Worm (Caenorhabditis elegans) whole organism, midembryonic: ENCODE measurements around the gene W02B12.13.

Source experiments
- T22C8.4 ChIP-seq: fragments of 200-800 bp; sonication (Bioruptor generic); IDR thresholded peaks from 2 replicates; pipeline ENCODE4 v1.3.6; 2022; ENCODE audit warnings: missing genetic modification characterization, missing compliant biosample characterization
- cog-1 ChIP-seq: sonication (generic microtip); optimal IDR thresholded peaks from 2 replicates; lab custom pipeline; 2016; ENCODE audit warnings: missing genetic modification characterization, missing compliant biosample characterization
- flt-1 ChIP-seq: fragments of 200-800 bp; sonication (Bioruptor generic); IDR thresholded peaks from 2 replicates; pipeline ENCODE4 v1.3.6; 2022; ENCODE audit warnings: missing genetic modification characterization, missing compliant biosample characterization
- klf-2 ChIP-seq: fragments of 200-800 bp; sonication (Bioruptor generic); conservative IDR thresholded peaks from 2 replicates; pipeline ENCODE4 v1.3.6; 2022; ENCODE audit warnings: missing genetic modification reagents, missing genetic modification characterization, missing compliant biosample characterization
- med-1 ChIP-seq: sonication (generic microtip); optimal IDR thresholded peaks from 2 replicates; lab custom pipeline; 2017; ENCODE audit warnings: missing genetic modification characterization, mild to moderate bottlenecking, missing compliant biosample characterization, antibody characterized with exemption, missing genetic modification reagents; ENCODE audit not compliant: insufficient read depth
- ref-1 ChIP-seq: fragments of 200-800 bp; sonication (Bioruptor generic); conservative IDR thresholded peaks from 2 replicates; pipeline ENCODE4 v1.3.6; 2022; ENCODE audit warnings: missing genetic modification reagents, missing genetic modification characterization, missing compliant biosample characterization
- tab-1 ChIP-seq: fragments of 200-800 bp; sonication (Bioruptor generic); IDR thresholded peaks from 2 replicates; pipeline ENCODE4 v1.3.6; 2022; ENCODE audit warnings: missing genetic modification characterization, missing compliant biosample characterization
- ztf-23 ChIP-seq: fragments of 200-800 bp; sonication (Bioruptor generic); IDR thresholded peaks from 2 replicates; pipeline ENCODE4 v1.3.6; 2022; ENCODE audit warnings: missing genetic modification reagents, missing genetic modification characterization, missing compliant biosample characterization
- ztf-29 ChIP-seq: fragments of 200-800 bp; sonication (Bioruptor generic); IDR thresholded peaks from 2 replicates; pipeline ENCODE4 v1.3.6; 2022; ENCODE audit warnings: missing genetic modification reagents, missing genetic modification characterization, missing compliant biosample characterization

W02B12.13 gene

DNA sequence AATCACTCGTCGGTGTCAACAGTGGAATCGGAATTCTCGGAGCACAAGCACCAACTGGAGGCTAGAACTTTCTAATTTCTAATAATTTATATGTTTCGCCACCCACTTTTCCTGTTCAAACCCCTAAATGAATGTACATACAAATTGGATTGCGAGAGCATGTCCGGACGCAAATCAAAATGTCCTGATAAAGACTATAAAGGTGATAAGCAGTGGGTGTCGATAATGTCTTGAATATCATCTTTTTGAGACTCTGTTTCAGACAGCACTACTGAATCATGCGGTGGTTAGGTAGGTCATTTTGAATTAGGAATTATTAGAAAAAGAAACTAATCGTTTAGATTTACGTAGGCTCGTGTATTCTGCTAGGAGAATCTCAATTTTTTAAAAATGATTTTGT is 3.7 kb downstream of the W02B12.13 start, which contains the start of gene W02B12.1:
TSS of gene W02B12.1 (plus strand) at position 269 of the 400 bp plus-strand sequence.
- no peak for TF ChIP-seq tab-1 (GFP tag; lab: Robert Waterston, UW)
- TF ChIP-seq ztf-23 (GFP tag; lab: Robert Waterston, UW): no peak
- no peak for TF ChIP-seq med-1 (GFP tag; lab: Kevin White, UChicago)
- TF ChIP-seq T22C8.4 (GFP tag; lab: Robert Waterston, UW): no peak
- no peak for TF ChIP-seq ztf-29
- no peak for TF ChIP-seq flt-1 (GFP tag; lab: Robert Waterston, UW)
- no peak for TF ChIP-seq klf-2 (GFP tag; lab: Robert Waterston, UW)
- no peak for TF ChIP-seq cog-1 (tag; lab: Kevin White, UChicago)
- TF ChIP-seq ref-1 (GFP tag; lab: Robert Waterston, UW): no peak

DNA sequence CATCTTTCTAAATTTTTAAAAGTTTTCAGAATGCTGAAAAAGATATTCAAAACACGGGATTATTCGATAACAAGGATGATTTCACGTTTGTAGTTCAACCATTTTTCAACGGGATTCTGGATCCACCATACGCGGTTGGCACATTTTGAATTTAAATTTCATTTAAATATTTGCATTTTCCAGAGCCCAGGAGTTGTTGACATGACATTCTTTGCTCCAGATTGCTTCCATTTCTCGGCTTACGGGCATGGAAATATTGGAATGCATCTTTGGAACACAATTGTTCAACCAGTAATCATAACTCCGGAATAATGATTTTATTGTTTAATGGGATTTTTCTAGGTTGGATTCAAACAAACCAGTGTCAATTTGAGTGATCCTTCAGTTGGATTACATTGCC is 5.8 kb downstream of the W02B12.13 start:
- no peak for TF ChIP-seq ztf-29

DNA sequence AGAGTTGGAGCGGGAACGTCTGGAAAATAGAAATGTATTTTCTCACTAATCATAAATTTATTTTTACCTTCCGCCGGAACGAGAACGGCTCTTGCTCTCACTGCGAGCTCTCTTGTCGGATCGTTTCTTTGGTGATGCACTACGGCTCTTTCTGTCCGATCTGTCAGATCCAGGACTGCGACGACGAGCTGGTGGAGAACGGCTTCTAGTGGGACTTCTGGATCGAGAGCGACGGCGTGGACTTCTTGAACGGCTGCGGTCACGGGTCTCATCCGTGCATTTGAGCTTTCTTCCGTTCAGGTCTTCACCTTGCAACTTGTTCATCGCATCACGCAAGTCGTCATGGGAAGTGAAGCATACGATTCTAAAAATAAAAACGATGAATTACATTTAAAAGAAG is 6.7 kb downstream of the W02B12.13 start:
- TF ChIP-seq flt-1 (GFP tag; lab: Robert Waterston, UW) (no peak), tab-1 (GFP tag; lab: Robert Waterston, UW) (no peak), med-1 (GFP tag; lab: Kevin White, UChicago) (no peak), cog-1 (tag; lab: Kevin White, UChicago) (no peak), ztf-23 (GFP tag; lab: Robert Waterston, UW) (no peak), ztf-29 (no peak), ref-1 (GFP tag; lab: Robert Waterston, UW) (no peak), klf-2 (GFP tag; lab: Robert Waterston, UW) (no peak), T22C8.4 (GFP tag; lab: Robert Waterston, UW) (no peak)

DNA sequence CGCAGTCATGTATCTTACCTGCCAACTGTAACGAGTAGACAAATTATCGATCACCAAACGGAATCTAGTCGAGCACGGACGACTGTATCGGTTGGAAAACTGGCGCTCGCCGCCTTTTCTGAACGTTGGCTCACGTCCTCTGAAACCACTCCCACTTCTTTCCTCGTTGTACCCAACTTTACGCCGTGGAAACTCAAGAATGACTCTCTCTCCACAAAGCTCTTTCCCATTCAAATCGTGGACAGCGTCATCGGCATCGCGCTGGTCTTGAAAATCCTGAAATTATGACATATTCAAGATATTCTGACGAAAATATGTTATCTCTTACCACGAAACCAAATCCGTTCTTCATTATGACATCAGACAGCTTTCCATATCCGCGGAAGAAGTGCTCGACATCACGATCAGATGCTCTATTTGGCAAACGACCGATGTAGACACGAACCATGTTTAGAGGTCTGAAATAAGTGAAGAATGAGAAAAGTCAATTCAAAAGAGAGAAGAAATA is 7.5 kb downstream of the W02B12.13 start, which contains the start of gene rsp-2:
TSS of gene rsp-2 (minus strand) at position 458 of the 508 bp plus-strand sequence.
- TF ChIP-seq T22C8.4 (GFP tag; lab: Robert Waterston, UW) (no peak), ref-1 (GFP tag; lab: Robert Waterston, UW) (no peak), tab-1 (GFP tag; lab: Robert Waterston, UW) (no peak), cog-1 (tag; lab: Kevin White, UChicago) (no peak), med-1 (GFP tag; lab: Kevin White, UChicago) (no peak), ztf-23 (GFP tag; lab: Robert Waterston, UW) (no peak), ztf-29 (no peak), klf-2 (GFP tag; lab: Robert Waterston, UW) (no peak)

DNA sequence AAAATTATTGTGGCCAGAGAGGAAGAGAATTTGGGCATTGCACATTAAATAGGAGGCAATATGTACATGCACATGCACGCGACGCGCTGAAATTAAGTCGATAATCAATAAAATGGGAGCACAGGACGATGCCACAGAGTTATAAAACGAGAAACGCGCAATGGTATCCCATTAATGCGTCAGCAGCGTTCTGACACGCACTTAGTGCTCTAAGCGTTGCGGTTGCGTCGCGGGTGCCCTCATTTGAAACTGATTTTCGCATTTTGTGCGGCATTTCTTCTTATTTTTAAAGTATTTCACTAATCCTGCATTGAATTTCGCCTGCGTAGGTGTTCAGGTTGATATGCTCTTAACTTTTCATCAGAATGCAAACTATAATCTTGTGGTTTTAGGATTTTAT is 8.0 kb downstream of the W02B12.13 start, which contains the start of gene rsp-1:
TSS of gene rsp-1 (plus strand) at position 338 of the 400 bp plus-strand sequence.
- TF ChIP-seq ztf-29 (no peak), T22C8.4 (GFP tag; lab: Robert Waterston, UW) (peak; percentile 72; the same call in 1 of the 2 replicates), flt-1 (GFP tag; lab: Robert Waterston, UW) (peak; percentile 66; the same call in 1 of the 2 replicates), ref-1 (GFP tag; lab: Robert Waterston, UW) (no peak), ztf-23 (GFP tag; lab: Robert Waterston, UW) (peak; percentile 66), cog-1 (tag; lab: Kevin White, UChicago) (peak; percentile 15), klf-2 (GFP tag; lab: Robert Waterston, UW) (no peak), tab-1 (GFP tag; lab: Robert Waterston, UW) (peak; percentile 54; the same call in 1 of the 2 replicates), med-1 (GFP tag; lab: Kevin White, UChicago) (peak; percentile 28)

DNA sequence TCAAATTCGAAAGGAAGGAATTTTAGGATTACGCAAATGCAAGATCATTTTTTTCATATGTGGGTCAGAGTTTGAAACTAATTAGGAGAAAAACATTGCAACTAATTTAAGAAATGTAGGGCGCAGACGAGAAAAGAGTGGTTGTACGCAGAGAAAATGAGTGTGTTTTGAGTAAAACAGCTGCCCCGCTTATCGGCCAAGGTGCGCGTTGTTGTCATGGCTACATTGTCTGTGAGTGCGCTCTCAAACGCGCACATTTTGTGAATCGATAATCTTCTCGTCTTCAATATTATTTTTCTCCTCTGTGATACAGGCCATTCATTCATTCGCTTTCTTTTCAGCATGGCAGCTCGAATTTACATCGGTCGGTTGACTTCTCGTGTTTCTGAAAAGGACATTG is 8.6 kb downstream of the W02B12.13 start:
- TF ChIP-seq ztf-29: no peak
- no peak for TF ChIP-seq T22C8.4 (GFP tag; lab: Robert Waterston, UW)

DNA sequence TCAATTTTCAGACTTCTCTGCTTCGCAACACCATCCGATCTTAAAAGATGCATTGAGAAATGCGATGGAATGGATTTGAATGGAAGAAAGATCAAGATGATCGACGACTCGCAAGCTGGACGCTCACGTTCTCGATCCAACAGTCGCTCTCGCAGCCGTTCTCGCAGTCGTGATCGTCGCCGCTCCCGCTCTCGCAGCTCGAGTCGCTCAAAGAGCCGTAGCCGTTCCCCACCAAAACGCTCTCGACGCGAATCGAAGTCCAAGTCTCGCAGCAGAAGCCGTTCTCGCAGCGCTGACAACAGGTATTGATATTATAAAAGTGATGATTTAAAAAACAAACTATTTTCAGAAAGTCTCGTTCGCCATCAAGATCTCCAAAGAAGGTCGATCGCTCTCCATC is 10.1 kb downstream of the W02B12.13 start:
- TF ChIP-seq flt-1 (GFP tag; lab: Robert Waterston, UW): 0 out of 2 replicates have a peak, but pooled peaks have one; percentile 44
- TF ChIP-seq T22C8.4 (GFP tag; lab: Robert Waterston, UW): no peak
- TF ChIP-seq cog-1 (tag; lab: Kevin White, UChicago): no peak

DNA sequence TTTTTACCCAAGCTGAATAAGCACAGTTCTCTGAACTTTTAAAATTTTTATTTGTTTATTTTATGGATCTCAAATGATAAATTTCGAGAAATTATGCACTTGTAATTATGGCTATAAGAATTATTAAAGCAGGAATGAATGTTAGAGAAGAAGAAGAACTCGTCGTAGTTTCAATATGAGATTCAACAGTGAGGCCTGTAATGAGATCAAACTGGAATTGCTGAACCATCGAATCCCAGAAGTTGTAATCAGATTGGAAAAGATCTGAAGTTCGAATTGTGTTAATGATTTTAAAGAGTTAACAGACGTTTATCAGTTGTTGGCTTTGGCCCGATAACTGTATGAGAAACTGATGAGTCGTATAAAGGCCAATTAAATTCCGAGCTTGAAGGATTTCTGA is 10.6 kb downstream of the W02B12.13 start:
- no peak for TF ChIP-seq cog-1 (tag; lab: Kevin White, UChicago)
- TF ChIP-seq flt-1 (GFP tag; lab: Robert Waterston, UW): no peak
- TF ChIP-seq T22C8.4 (GFP tag; lab: Robert Waterston, UW): no peak
- TF ChIP-seq ref-1 (GFP tag; lab: Robert Waterston, UW): no peak
- no peak for TF ChIP-seq ztf-29
- no peak for TF ChIP-seq klf-2 (GFP tag; lab: Robert Waterston, UW)
- TF ChIP-seq med-1 (GFP tag; lab: Kevin White, UChicago): no peak
- TF ChIP-seq tab-1 (GFP tag; lab: Robert Waterston, UW): no peak
- TF ChIP-seq ztf-23 (GFP tag; lab: Robert Waterston, UW): no peak

DNA sequence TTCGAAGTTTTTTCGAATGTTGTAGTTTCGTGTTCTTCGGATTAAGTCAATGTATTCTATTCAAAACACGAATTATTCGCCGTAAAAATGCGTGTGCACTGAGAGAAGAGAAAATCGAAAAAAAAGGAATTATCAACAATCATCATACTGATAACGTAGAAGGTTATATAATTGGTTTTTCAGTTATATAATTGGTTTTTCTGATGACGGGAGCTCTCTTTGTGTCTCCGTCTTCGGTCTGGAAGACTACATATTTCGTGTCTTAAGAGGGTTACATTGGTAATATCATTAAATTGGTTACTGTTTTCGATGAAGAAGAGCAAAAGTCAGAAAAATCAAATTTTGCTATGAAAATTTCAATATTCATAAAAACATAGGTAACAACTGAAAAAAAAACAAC is 14.8 kb downstream of the W02B12.13 start:
- TF ChIP-seq med-1 (GFP tag; lab: Kevin White, UChicago) (no peak), T22C8.4 (GFP tag; lab: Robert Waterston, UW) (no peak), klf-2 (GFP tag; lab: Robert Waterston, UW) (no peak)

DNA sequence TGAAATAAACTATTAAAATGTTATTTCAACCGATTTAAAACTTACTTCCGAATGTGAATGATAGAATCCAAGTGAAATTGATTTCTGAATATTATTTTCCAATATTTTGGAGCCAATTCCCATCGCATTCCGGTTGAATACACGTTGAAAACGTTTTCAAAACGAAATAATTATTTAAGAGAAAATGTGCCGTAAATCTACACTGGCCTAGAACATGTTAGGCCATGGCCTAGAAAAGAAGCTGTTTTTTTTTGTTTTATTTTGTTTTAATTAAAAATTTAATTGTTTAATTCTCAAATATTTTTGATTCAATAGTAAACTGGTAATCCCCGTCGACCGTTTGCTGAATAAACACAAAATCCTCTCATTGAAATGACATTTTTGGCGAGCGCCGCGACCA is 18.8 kb downstream of the W02B12.13 start:
- TF ChIP-seq T22C8.4 (GFP tag; lab: Robert Waterston, UW): no peak
- TF ChIP-seq med-1 (GFP tag; lab: Kevin White, UChicago): no peak
- no peak for TF ChIP-seq tab-1 (GFP tag; lab: Robert Waterston, UW)
- TF ChIP-seq klf-2 (GFP tag; lab: Robert Waterston, UW): no peak
- no peak for TF ChIP-seq ztf-23 (GFP tag; lab: Robert Waterston, UW)
- TF ChIP-seq ztf-29: no peak
- TF ChIP-seq ref-1 (GFP tag; lab: Robert Waterston, UW): no peak
- no peak for TF ChIP-seq cog-1 (tag; lab: Kevin White, UChicago)
- TF ChIP-seq flt-1 (GFP tag; lab: Robert Waterston, UW): no peak
